Worm (Caenorhabditis elegans) whole organism, young adult: ENCODE measurements around the gene Y44F5A.1.

Source experiments
- K12H6.12 ChIP-seq: fragments of 200-800 bp; sonication (Bioruptor generic); optimal IDR thresholded peaks from 2 replicates; lab custom pipeline; 2018; ENCODE audit warnings: mild to moderate bottlenecking, missing genetic modification characterization, missing compliant biosample characterization
- Y79H2A.3 ChIP-seq: fragments of 200-800 bp; sonication (Bioruptor generic); conservative IDR thresholded peaks from 2 replicates; pipeline ENCODE4 v1.3.6; 2022; ENCODE audit warnings: missing genetic modification reagents, missing genetic modification characterization, missing compliant biosample characterization
- ceh-58 ChIP-seq: fragments of 200-800 bp; sonication (Bioruptor generic); IDR thresholded peaks from 2 replicates; pipeline ENCODE4 v1.3.6; 2022; ENCODE audit warnings: missing genetic modification characterization, missing compliant biosample characterization
- ekl-4 ChIP-seq: fragments of 200-800 bp; sonication (Bioruptor generic); IDR thresholded peaks from 2 replicates; pipeline ENCODE4 v1.3.6; 2022; ENCODE audit warnings: missing genetic modification reagents, missing genetic modification characterization, missing compliant biosample characterization
- lag-1 ChIP-seq: fragments of 200-800 bp; sonication (Bioruptor generic); IDR thresholded peaks from 2 replicates; pipeline ENCODE4 v1.3.6; 2022; ENCODE audit warnings: missing genetic modification reagents, missing genetic modification characterization, missing compliant biosample characterization
- lin-40 ChIP-seq: sonication (generic microtip); optimal IDR thresholded peaks from 2 replicates; lab custom pipeline; 2016; ENCODE audit warnings: missing genetic modification characterization, mild to moderate bottlenecking, missing compliant biosample characterization, missing genotype, missing genetic modification reagents
- madf-6 ChIP-seq: fragments of 200-800 bp; sonication (Bioruptor generic); IDR thresholded peaks from 2 replicates; pipeline ENCODE4 v1.3.6; 2022; ENCODE audit warnings: missing genetic modification reagents, missing genetic modification characterization, missing compliant biosample characterization
- nhr-120 ChIP-seq: fragments of 200-800 bp; sonication (Bioruptor generic); IDR thresholded peaks from 2 replicates; pipeline ENCODE4 v1.3.6; 2022; ENCODE audit warnings: missing genetic modification characterization, missing compliant biosample characterization
- rec-8 ChIP-seq, 2 experiments: sonication (generic microtip); optimal IDR thresholded peaks; 2 replicates each; lab custom pipeline; 2016; ENCODE audit warnings: mild to moderate bottlenecking in 2 of 2, missing genetic modification characterization in 2 of 2, missing genetic modification reagents in 2 of 2, missing genotype in 2 of 2, missing biosample characterization in 1 of 2, missing compliant biosample characterization in 1 of 2, moderate library complexity in 1 of 2
- ztf-26 ChIP-seq: sonication (generic microtip); optimal IDR thresholded peaks from 2 replicates; lab custom pipeline; 2017; ENCODE audit warnings: missing genetic modification characterization, missing compliant biosample characterization

- TF ChIP-seq ztf-26 (tag; lab: Kevin White, UChicago) (no peak), rec-8 (tag; optimal IDR thresholded peaks at IDR 0.05; lab: Kevin White, UChicago) (no peak), lag-1 (GFP tag; lab: Robert Waterston, UW) (no peak), lin-40 (tag; lab: Kevin White, UChicago) (no peak), K12H6.12 (tag; lab: Kevin White, UChicago) (no peak), ekl-4 (GFP tag; lab: Robert Waterston, UW) (no peak), nhr-120 (GFP tag; lab: Robert Waterston, UW) (no peak), ceh-58 (no peak), madf-6 (no peak), Y79H2A.3 (GFP tag; lab: Robert Waterston, UW) (no peak)
Measured at ce11 chrIII:4287379-4287778, 39.9 kb upstream of the Y44F5A.1 start, which contains the start of gene R10E4.3.
